ENCODE assay signal across 5 fruit fly cellular contexts in the genomic region with DNA sequence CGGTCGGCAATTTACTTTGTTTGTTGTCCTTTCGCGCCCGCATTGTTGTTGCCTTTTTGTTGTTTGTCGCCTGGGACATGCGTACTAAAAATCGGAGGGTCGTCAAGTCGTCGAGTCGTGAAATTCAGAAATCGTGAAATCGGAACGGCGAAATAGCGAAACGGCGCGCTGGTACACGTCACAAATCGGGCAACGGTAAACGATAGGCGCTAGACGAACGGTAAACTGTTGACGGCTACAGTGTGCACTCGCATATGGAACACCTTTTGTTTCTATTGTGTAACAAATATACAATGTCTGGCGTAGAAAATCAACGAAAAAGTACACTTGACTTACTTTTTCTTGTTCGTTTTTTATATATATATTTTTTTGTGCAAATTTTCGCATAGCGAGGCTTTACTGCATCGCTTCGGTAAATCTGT.
A peak's percentile ranks its signal among the peaks of the same experiment; 100 is the strongest.
TF ChIP-seq lines count a peak whose summit lies in the region.

No protein-coding gene starts in this region.

TF ChIP-seq in whole organism, adult, 20 proteins besides CTCF, POLR2A, EP300 and RAD21 (continued from another document):
- TF ChIP-seq pad (GFP tag; optimal IDR thresholded peaks at IDR 0.05; lab: Kevin White, UChicago): no peak
- TF ChIP-seq CG1620 (GFP tag; optimal IDR thresholded peaks at IDR 0.05; lab: Kevin White, UChicago): no peak

TF ChIP-seq in whole organism, embryonic, 481 proteins besides CTCF, POLR2A, EP300 and RAD21 (continued from another document and continues in another):
- TF ChIP-seq Camta (GFP tag; optimal IDR thresholded peaks at IDR 0.05; lab: Kevin White, UChicago): peak; percentile 29
- TF ChIP-seq Fer1 (GFP tag; optimal IDR thresholded peaks at IDR 0.05; lab: Kevin White, UChicago): peak; percentile 87
- TF ChIP-seq kni (GFP tag; optimal IDR thresholded peaks at IDR 0.05; lab: Kevin White, UChicago): no peak
- no peak for TF ChIP-seq ab (GFP tag; optimal IDR thresholded peaks at IDR 0.05; lab: Kevin White, UChicago)
- TF ChIP-seq trem (tag; optimal IDR thresholded peaks at IDR 0.05; lab: Kevin White, UChicago): no peak
- TF ChIP-seq CG11696 (GFP tag; IDR thresholded peaks at IDR 0.05; lab: Robert Waterston, UW): peak; percentile 34; the same call in 1 of the 2 replicates
- TF ChIP-seq CG4404 (GFP tag; IDR thresholded peaks at IDR 0.05; lab: Robert Waterston, UW): peak; percentile 62
- no peak for TF ChIP-seq prd (optimal IDR thresholded peaks at IDR 0.05; lab: Kevin White, UChicago)
- TF ChIP-seq prd (GFP tag; IDR thresholded peaks at IDR 0.05; lab: Robert Waterston, UW): peak; percentile 84
- TF ChIP-seq C15 (GFP tag; IDR thresholded peaks at IDR 0.05; lab: Robert Waterston, UW): 0 out of 3 replicates have a peak, but pooled peaks have one; percentile 49
- peak; percentile 29 for TF ChIP-seq CrebB (tag; optimal IDR thresholded peaks at IDR 0.05; lab: Kevin White, UChicago)
- TF ChIP-seq CG15269 (tag; optimal IDR thresholded peaks at IDR 0.05; lab: Kevin White, UChicago): peak; percentile 76
- TF ChIP-seq CG12104 (GFP tag; optimal IDR thresholded peaks at IDR 0.05; lab: Kevin White, UChicago): no peak
- peak in 1 of 2 experiments; percentile 66 for TF ChIP-seq tll (GFP tag; optimal IDR thresholded peaks at IDR 0.05; lab: Kevin White, UChicago)
- no peak for TF ChIP-seq twi (tag; optimal IDR thresholded peaks at IDR 0.05; lab: Kevin White, UChicago)
- peak; percentile 31 for TF ChIP-seq slp2 (GFP tag; optimal IDR thresholded peaks at IDR 0.05; lab: Kevin White, UChicago)
- TF ChIP-seq ttk (GFP tag; IDR thresholded peaks at IDR 0.05; lab: Robert Waterston, UW): peak; percentile 51; the same call in 1 of the 2 replicates
- TF ChIP-seq Rx (GFP tag; IDR thresholded peaks at IDR 0.05; lab: Robert Waterston, UW): peak; percentile 52; the same call in 1 of the 2 replicates
- no peak for TF ChIP-seq lbe (GFP tag; optimal IDR thresholded peaks at IDR 0.05; lab: Kevin White, UChicago)
- TF ChIP-seq hb (GFP tag; IDR thresholded peaks at IDR 0.05; lab: Robert Waterston, UW; ENCODE audit: partially characterized antibody): 0 out of 3 replicates have a peak, but pooled peaks have one; percentile 26
- TF ChIP-seq CG12659 (GFP tag; optimal IDR thresholded peaks at IDR 0.05; lab: Kevin White, UChicago): peak; percentile 71
- TF ChIP-seq so (GFP tag; IDR thresholded peaks at IDR 0.05; lab: Robert Waterston, UW): peak; percentile 73; the same call in 2 of the 3 replicates
- no peak for TF ChIP-seq CG33213 (GFP tag; optimal IDR thresholded peaks at IDR 0.05; lab: Kevin White, UChicago)
- peak; percentile 46; the same call in 1 of the 2 replicates for TF ChIP-seq toy (GFP tag; IDR thresholded peaks at IDR 0.05; lab: Robert Waterston, UW)
- peak; percentile 61; the same call in 1 of the 2 replicates for TF ChIP-seq CG31224 (GFP tag; IDR thresholded peaks at IDR 0.05; lab: Robert Waterston, UW)
- TF ChIP-seq Nf-YC (tag; optimal IDR thresholded peaks at IDR 0.05; lab: Kevin White, UChicago): peak; percentile 32
- no peak for TF ChIP-seq peb (GFP tag; IDR thresholded peaks at IDR 0.05; lab: Robert Waterston, UW)
- TF ChIP-seq usp (GFP tag; optimal IDR thresholded peaks at IDR 0.05; lab: Kevin White, UChicago): no peak
- peak; percentile 45 for TF ChIP-seq phol (tag; optimal IDR thresholded peaks at IDR 0.05; lab: Kevin White, UChicago)

TF ChIP-seq in whole organism, prepupa, 60 proteins besides CTCF, POLR2A, EP300 and RAD21 (continued from another document and continues in another):
- peak; percentile 18 for TF ChIP-seq dsx (GFP tag; optimal IDR thresholded peaks at IDR 0.05; lab: Kevin White, UChicago; ENCODE audit: poor library complexity, severe bottlenecking)
- peak; percentile 2 to 50 for TF ChIP-seq ss (GFP tag; optimal IDR thresholded peaks at IDR 0.05; lab: Kevin White, UChicago)
- no peak for TF ChIP-seq CG6854 (GFP tag; optimal IDR thresholded peaks at IDR 0.05; lab: Kevin White, UChicago)
- peak; percentile 85 for TF ChIP-seq Eip78C (GFP tag; lab: Kevin White, UChicago)
- no peak for TF ChIP-seq CG1621 (tag; optimal IDR thresholded peaks at IDR 0.05; lab: Kevin White, UChicago)
- TF ChIP-seq CG11902 (GFP tag; optimal IDR thresholded peaks at IDR 0.05; lab: Kevin White, UChicago): peak; percentile 8
- TF ChIP-seq Blimp-1 (GFP tag; optimal IDR thresholded peaks at IDR 0.05; lab: Kevin White, UChicago): no peak
- peak; percentile 7 for TF ChIP-seq Sox15 (GFP tag; optimal IDR thresholded peaks at IDR 0.05; lab: Kevin White, UChicago)
- TF ChIP-seq CG6792 (GFP tag; optimal IDR thresholded peaks at IDR 0.05; lab: Kevin White, UChicago): peak; percentile 20
- TF ChIP-seq CG31627 (GFP tag; optimal IDR thresholded peaks at IDR 0.05; lab: Kevin White, UChicago): no peak
- TF ChIP-seq CG4318 (GFP tag; optimal IDR thresholded peaks at IDR 0.05; lab: Kevin White, UChicago): peak; percentile 33
- no peak for TF ChIP-seq CG8319 (GFP tag; optimal IDR thresholded peaks at IDR 0.05; lab: Kevin White, UChicago)
- peak; percentile 17 for TF ChIP-seq lz (GFP tag; optimal IDR thresholded peaks at IDR 0.05; lab: Kevin White, UChicago)
- TF ChIP-seq cyc (GFP tag; optimal IDR thresholded peaks at IDR 0.05; lab: Kevin White, UChicago): peak; percentile 20
- TF ChIP-seq CG16779 (tag; optimal IDR thresholded peaks at IDR 0.05; lab: Kevin White, UChicago): no peak
- TF ChIP-seq CG9139 (GFP tag; optimal IDR thresholded peaks at IDR 0.05; lab: Kevin White, UChicago): no peak
- TF ChIP-seq CG6808 (GFP tag; optimal IDR thresholded peaks at IDR 0.05; lab: Kevin White, UChicago): peak; percentile 9
- TF ChIP-seq svp (GFP tag; lab: Kevin White, UChicago): peak; percentile 36
- peak; percentile 18 for TF ChIP-seq Ets96B (tag; optimal IDR thresholded peaks at IDR 0.05; lab: Kevin White, UChicago)
- no peak for TF ChIP-seq CG8632 (GFP tag; optimal IDR thresholded peaks at IDR 0.05; lab: Kevin White, UChicago)
- no peak for TF ChIP-seq Hr38 (GFP tag; optimal IDR thresholded peaks at IDR 0.05; lab: Kevin White, UChicago)
- TF ChIP-seq CG10631 (GFP tag; optimal IDR thresholded peaks at IDR 0.05; lab: Kevin White, UChicago): peak; percentile 28
- no peak for TF ChIP-seq fd85E (GFP tag; optimal IDR thresholded peaks at IDR 0.05; lab: Kevin White, UChicago)
- TF ChIP-seq Gug (GFP tag; IDR thresholded peaks at IDR 0.05; lab: Robert Waterston, UW): peak; percentile 34
- TF ChIP-seq CG6276 (GFP tag; optimal IDR thresholded peaks at IDR 0.05; lab: Kevin White, UChicago): no peak
- peak; percentile 32 for TF ChIP-seq Met (GFP tag; optimal IDR thresholded peaks at IDR 0.05; lab: Kevin White, UChicago)
- TF ChIP-seq vri (GFP tag; optimal IDR thresholded peaks at IDR 0.05; lab: Kevin White, UChicago): no peak
- TF ChIP-seq Ets21C (GFP tag; optimal IDR thresholded peaks at IDR 0.05; lab: Kevin White, UChicago): no peak
- peak; percentile 36; the same call in 2 of the 3 replicates for TF ChIP-seq CG8119 (GFP tag; IDR thresholded peaks at IDR 0.05; lab: Robert Waterston, UW)
- TF ChIP-seq Eip75B (GFP tag; optimal IDR thresholded peaks at IDR 0.05; lab: Kevin White, UChicago): peak; percentile 50
- peak; percentile 68 for TF ChIP-seq CG6163 (GFP tag; IDR thresholded peaks at IDR 0.05; lab: Robert Waterston, UW)
- peak; percentile 3 for TF ChIP-seq CG34406 (GFP tag; optimal IDR thresholded peaks at IDR 0.05; lab: Kevin White, UChicago)
- peak; percentile 44 for TF ChIP-seq CG10669 (GFP tag; optimal IDR thresholded peaks at IDR 0.05; lab: Kevin White, UChicago)

TF ChIP-seq in whole organism, pupa, 21 proteins besides CTCF, POLR2A, EP300 and RAD21 (continued from another document):
- peak; percentile 11 for TF ChIP-seq CG34367 (tag; optimal IDR thresholded peaks at IDR 0.05; lab: Kevin White, UChicago)

TF ChIP-seq in whole organism, wandering third instar larva, 38 proteins besides CTCF, POLR2A, EP300 and RAD21 (continued from another document):
- no peak for TF ChIP-seq Hnf4 (GFP tag; optimal IDR thresholded peaks at IDR 0.05; lab: Kevin White, UChicago)
- peak in 1 of 2 experiments; percentile 71 for TF ChIP-seq foxo (GFP tag; optimal IDR thresholded peaks at IDR 0.05; lab: Kevin White, UChicago)
- TF ChIP-seq CrebA (GFP tag; optimal IDR thresholded peaks at IDR 0.05; lab: Kevin White, UChicago; ENCODE audit: borderline replicate concordance): no peak
- TF ChIP-seq tai (GFP tag; optimal IDR thresholded peaks at IDR 0.05; lab: Kevin White, UChicago): no peak
- TF ChIP-seq Hr83 (GFP tag; optimal IDR thresholded peaks at IDR 0.05; lab: Kevin White, UChicago; ENCODE audit: poor library complexity, severe bottlenecking): no peak
- TF ChIP-seq jim (GFP tag; optimal IDR thresholded peaks at IDR 0.05; lab: Kevin White, UChicago): no peak
- TF ChIP-seq Vsx2 (GFP tag; optimal IDR thresholded peaks at IDR 0.05; lab: Kevin White, UChicago; ENCODE audit: partially characterized antibody): no peak
- TF ChIP-seq Mio (GFP tag; optimal IDR thresholded peaks at IDR 0.05; lab: Kevin White, UChicago): no peak
- TF ChIP-seq Sp1 (GFP tag; optimal IDR thresholded peaks at IDR 0.05; lab: Kevin White, UChicago): peak; percentile 31
- TF ChIP-seq OdsH (GFP tag; optimal IDR thresholded peaks at IDR 0.05; lab: Kevin White, UChicago): peak; percentile 2
- no peak for TF ChIP-seq usp (GFP tag; optimal IDR thresholded peaks at IDR 0.05; lab: Kevin White, UChicago)
- peak; percentile 72 for TF ChIP-seq sv (GFP tag; optimal IDR thresholded peaks at IDR 0.05; lab: Kevin White, UChicago)
- peak; percentile 21 for TF ChIP-seq ey (GFP tag; optimal IDR thresholded peaks at IDR 0.05; lab: Kevin White, UChicago)
- no peak for TF ChIP-seq CG9705 (GFP tag; optimal IDR thresholded peaks at IDR 0.05; lab: Kevin White, UChicago)
- peak; percentile 26 for TF ChIP-seq rgr (GFP tag; optimal IDR thresholded peaks at IDR 0.05; lab: Kevin White, UChicago)
- no peak for TF ChIP-seq Rel (GFP tag; optimal IDR thresholded peaks at IDR 0.05; lab: Kevin White, UChicago)
- no peak for TF ChIP-seq Rel (tag; optimal IDR thresholded peaks at IDR 0.05; lab: Kevin White, UChicago)
